Worm (Caenorhabditis elegans) whole organism, L3 larva: ENCODE results near the gene B0302.2.

Experiments used
- ceh-9 ChIP-seq: sonication (generic microtip); optimal IDR thresholded peaks from 2 replicates; lab custom pipeline; 2018; ENCODE audit warnings: missing biosample characterization, missing genetic modification characterization
- jun-1 ChIP-seq: fragments of 150-350 bp; optimal IDR thresholded peaks from 2 replicates; lab custom pipeline; 2014; ENCODE audit warnings: missing biosample characterization, missing genetic modification reagents, missing genetic modification characterization
- lin-39 ChIP-seq: fragments of 150-350 bp; optimal IDR thresholded peaks from 2 replicates; lab custom pipeline; 2018; ENCODE audit warnings: missing biosample characterization, missing genetic modification reagents, missing genetic modification characterization
- nhr-28 ChIP-seq: fragments of 150-350 bp; optimal IDR thresholded peaks from 2 replicates; lab custom pipeline; 2014; ENCODE audit warnings: missing biosample characterization, missing genetic modification characterization
- nhr-77 ChIP-seq: fragments of 150-350 bp; optimal IDR thresholded peaks from 2 replicates; lab custom pipeline; 2014; ENCODE audit warnings: missing biosample characterization, missing genetic modification characterization
- sea-2 ChIP-seq: fragments of 150-350 bp; sonication (generic microtip); optimal IDR thresholded peaks from 4 replicates; lab custom pipeline; 2014; ENCODE audit warnings: missing biosample characterization, missing genetic modification reagents, missing genetic modification characterization
- snpc-4 ChIP-seq: fragments of 150-350 bp; optimal IDR thresholded peaks from 2 replicates; lab custom pipeline; 2014; ENCODE audit warnings: missing biosample characterization, missing genetic modification characterization
- zag-1 ChIP-seq: fragments of 150-350 bp; optimal IDR thresholded peaks from 2 replicates; lab custom pipeline; 2014; ENCODE audit warnings: missing biosample characterization, missing genetic modification characterization

ce11 chrX:17217050-17217813, 38.9 kb downstream of the B0302.2 start, which contains the start of gene acdh-7:
- TF ChIP-seq ceh-9 (tag; lab: Kevin White, UChicago) (no peak), lin-39 (tag; lab: Kevin White, UChicago) (no peak), jun-1 (tag; lab: Kevin White, UChicago) (no peak), zag-1 (tag; lab: Kevin White, UChicago) (no peak), snpc-4 (tag; lab: Kevin White, UChicago) (no peak), nhr-28 (tag; lab: Kevin White, UChicago) (no peak), sea-2 (GFP tag; lab: Kevin White, UChicago) (no peak), nhr-77 (tag; lab: Kevin White, UChicago) (no peak)
